Worm (Caenorhabditis elegans): ENCODE measurements around the gene mtq-2.

The mtq-2 gene

DNA sequence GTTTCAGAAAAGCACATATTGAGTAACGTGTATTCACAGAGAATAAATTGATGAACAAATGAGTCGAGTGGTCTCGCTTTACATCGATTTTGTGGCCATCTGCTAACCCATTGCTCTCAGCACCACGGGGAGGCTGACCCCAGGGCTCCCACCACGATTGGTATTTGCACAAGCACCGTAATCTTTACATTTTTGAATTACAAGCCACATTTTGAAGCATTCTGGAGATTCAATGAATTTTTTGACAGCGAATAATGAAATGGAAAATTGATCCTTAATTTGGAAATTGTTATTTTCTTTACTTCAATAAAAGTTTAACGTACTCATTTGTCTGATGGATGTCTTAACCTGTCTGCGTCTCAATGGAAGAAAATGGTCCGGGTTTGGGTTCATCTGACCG, 43.7 kb downstream of the mtq-2 start, which contains the start of gene C40A11.6:
Gene C40A11.6, minus strand, starts transcription at position 101 of the 400 bp plus-strand sequence.
- no peak for TF ChIP-seq nhr-6 (tag; optimal IDR thresholded peaks at IDR 0.05)
- no peak for TF ChIP-seq fos-1 (tag; optimal IDR thresholded peaks at IDR 0.05)
- TF ChIP-seq sma-3 (GFP tag; optimal IDR thresholded peaks at IDR 0.05), result no peak
- TF ChIP-seq blmp-1 (tag; optimal IDR thresholded peaks at IDR 0.05; ENCODE audit: insufficient read depth), result no peak
- no peak for TF ChIP-seq nhr-10 (tag; optimal IDR thresholded peaks at IDR 0.05)
- TF ChIP-seq nhr-12 (tag; optimal IDR thresholded peaks at IDR 0.05), result no peak
- no peak for TF ChIP-seq ceh-16 (tag; optimal IDR thresholded peaks at IDR 0.05)
- no peak for TF ChIP-seq egl-27 (tag; optimal IDR thresholded peaks at IDR 0.05)
- no peak for TF ChIP-seq ama-1 (optimal IDR thresholded peaks at IDR 0.05)
- no peak for TF ChIP-seq alr-1 (tag; optimal IDR thresholded peaks at IDR 0.05)
- TF ChIP-seq skn-1 (tag; optimal IDR thresholded peaks at IDR 0.05), result no peak
- TF ChIP-seq unc-62 (GFP tag; optimal IDR thresholded peaks at IDR 0.05), result no peak
- no peak for TF ChIP-seq ztf-11 (tag; optimal IDR thresholded peaks at IDR 0.05)

DNA sequence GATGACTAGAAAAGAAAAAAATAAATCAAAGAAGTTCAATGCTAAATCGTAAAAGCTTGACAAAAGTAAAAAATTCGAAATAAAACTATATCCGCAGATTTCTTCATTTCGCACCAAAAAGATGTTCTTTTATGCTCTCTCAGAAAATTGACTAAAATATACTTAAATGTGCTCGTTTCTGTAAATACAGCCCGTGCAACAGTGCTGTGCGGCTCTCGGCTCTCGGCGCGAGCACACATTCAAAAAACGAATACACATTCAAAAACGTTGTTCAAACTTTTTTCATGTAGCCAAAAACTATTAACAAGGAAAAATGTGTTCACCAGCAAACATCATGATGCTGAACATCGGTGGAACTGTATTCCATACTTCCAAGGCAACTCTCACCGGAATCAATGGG, 48.4 kb downstream of the mtq-2 start, which contains the start of gene C40A11.3:
Gene C40A11.3, plus strand, starts transcription at position 301 of the 400 bp plus-strand sequence.
- TF ChIP-seq mbf-1 (tag; optimal IDR thresholded peaks at IDR 0.05) (no peak), unc-62 (GFP tag; optimal IDR thresholded peaks at IDR 0.05) (no peak), nhr-77 (tag; optimal IDR thresholded peaks at IDR 0.05) (no peak), skn-1 (tag; optimal IDR thresholded peaks at IDR 0.05) (no peak), ceh-82 (tag; optimal IDR thresholded peaks at IDR 0.05) (no peak), nhr-11 (tag; optimal IDR thresholded peaks at IDR 0.05) (no peak), R02D3.7 (tag; optimal IDR thresholded peaks at IDR 0.05) (no peak), zag-1 (tag; optimal IDR thresholded peaks at IDR 0.05) (no peak), nhr-23 (tag; optimal IDR thresholded peaks at IDR 0.05) (no peak), nhr-6 (tag; optimal IDR thresholded peaks at IDR 0.05) (no peak), C34F6.9 (tag; optimal IDR thresholded peaks at IDR 0.05) (no peak), Y55F3AM.14 (GFP tag; optimal IDR thresholded peaks at IDR 0.05) (no peak), sma-9 (GFP tag; optimal IDR thresholded peaks at IDR 0.05) (no peak), sma-9 (tag; optimal IDR thresholded peaks at IDR 0.05) (no peak)

DNA sequence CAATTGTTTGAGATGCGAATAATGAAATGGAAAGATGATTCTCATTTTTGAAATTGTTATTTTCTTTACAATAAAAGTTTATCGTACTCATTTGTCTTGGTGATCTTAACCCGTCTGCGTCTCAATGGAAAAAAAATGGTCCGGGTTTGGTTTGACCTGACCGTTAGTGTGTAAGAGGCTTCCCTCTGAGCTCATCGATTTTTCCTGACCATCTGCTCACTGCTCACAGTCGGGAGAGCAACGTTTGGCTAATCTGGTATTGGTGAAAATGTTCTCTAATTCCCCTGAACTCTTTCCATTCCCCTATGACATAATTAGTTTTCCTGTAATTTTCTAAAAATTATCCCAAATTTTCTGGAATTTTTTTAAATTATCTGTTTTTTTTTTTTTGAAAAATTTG, 50.4 kb downstream of the mtq-2 start:
- TF ChIP-seq crh-2 (tag; optimal IDR thresholded peaks at IDR 0.05), result no peak
- TF ChIP-seq nhr-25 (tag; optimal IDR thresholded peaks at IDR 0.05), result no peak
- TF ChIP-seq lin-11 (tag; optimal IDR thresholded peaks at IDR 0.05), result no peak
- no peak for TF ChIP-seq F13H6.1 (tag; optimal IDR thresholded peaks at IDR 0.05)
- no peak for TF ChIP-seq zag-1 (tag; optimal IDR thresholded peaks at IDR 0.05)
- TF ChIP-seq fos-1 (tag; optimal IDR thresholded peaks at IDR 0.05), result no peak
- TF ChIP-seq C34F6.9 (tag; optimal IDR thresholded peaks at IDR 0.05), result no peak
- no peak for TF ChIP-seq unc-39 (tag; optimal IDR thresholded peaks at IDR 0.05)
- no peak for TF ChIP-seq ceh-16 (tag; optimal IDR thresholded peaks at IDR 0.05)
- no peak for TF ChIP-seq nhr-10 (tag; optimal IDR thresholded peaks at IDR 0.05)
- TF ChIP-seq mab-5 (tag; optimal IDR thresholded peaks at IDR 0.05), result no peak
- TF ChIP-seq lin-13 (GFP tag; optimal IDR thresholded peaks at IDR 0.05), result no peak
- TF ChIP-seq sma-3 (GFP tag; optimal IDR thresholded peaks at IDR 0.05), result no peak
- no peak for TF ChIP-seq nhr-11 (tag; optimal IDR thresholded peaks at IDR 0.05)
- no peak for TF ChIP-seq gmeb-1 (tag; optimal IDR thresholded peaks at IDR 0.05)
- no peak for TF ChIP-seq blmp-1 (tag; optimal IDR thresholded peaks at IDR 0.05; ENCODE audit: insufficient read depth)

DNA sequence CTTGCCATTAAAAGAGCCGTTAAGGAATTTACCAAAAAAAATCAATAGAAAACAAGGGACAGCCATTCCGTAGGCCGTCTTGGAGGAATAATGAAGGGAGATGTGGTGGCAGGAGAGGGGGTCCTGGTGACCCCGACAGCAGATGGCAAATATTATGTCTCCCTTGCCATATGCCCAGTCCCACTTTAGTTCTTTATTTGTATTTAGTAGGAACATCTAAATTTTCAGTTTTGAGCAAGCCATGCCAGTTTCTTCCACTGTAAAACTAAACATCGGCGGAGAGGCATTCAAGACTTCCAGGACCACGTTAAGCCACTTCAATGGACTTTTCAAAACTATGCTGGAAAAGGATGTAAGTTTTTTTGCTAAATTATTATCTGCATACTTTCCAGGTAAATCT, 52.0 kb downstream of the mtq-2 start, which contains the start of gene C40A11.4:
Gene C40A11.4, plus strand, starts transcription at position 188 of the 400 bp plus-strand sequence.
- TF ChIP-seq nhr-77 (tag; optimal IDR thresholded peaks at IDR 0.05) (no peak), nhr-129 (tag; optimal IDR thresholded peaks at IDR 0.05) (no peak), elt-3 (tag; optimal IDR thresholded peaks at IDR 0.05) (no peak), egl-27 (tag; optimal IDR thresholded peaks at IDR 0.05) (no peak), ztf-11 (tag; optimal IDR thresholded peaks at IDR 0.05) (no peak), gmeb-1 (tag; optimal IDR thresholded peaks at IDR 0.05) (no peak), nhr-237 (tag; optimal IDR thresholded peaks at IDR 0.05) (no peak), lin-13 (GFP tag; optimal IDR thresholded peaks at IDR 0.05) (no peak)
